Worm (Caenorhabditis elegans): ENCODE data around the gene ZC404.15.

ZC404.15 gene

DNA sequence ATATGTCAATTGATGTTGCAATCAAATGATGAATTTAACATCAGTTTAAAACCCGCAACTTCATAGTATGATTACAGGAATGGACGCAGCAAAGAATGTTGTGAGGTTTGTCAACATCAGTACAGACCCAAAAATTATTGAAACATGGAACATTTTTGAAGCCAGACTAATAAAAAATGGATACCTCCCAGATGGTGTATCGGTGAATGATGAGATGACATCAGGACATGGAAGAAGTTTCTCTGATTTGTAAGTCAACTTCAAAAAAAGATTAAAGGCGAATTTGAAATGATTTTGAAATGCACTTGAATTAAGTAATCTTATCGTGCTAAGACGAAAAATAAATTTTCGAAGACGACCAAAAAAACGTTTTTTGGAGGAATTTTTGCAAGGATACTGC, 33.6 kb downstream of the ZC404.15 start:
- TF ChIP-seq fkh-8 (tag; optimal IDR thresholded peaks at IDR 0.05) (no peak), efl-1 (optimal IDR thresholded peaks at IDR 0.05) (no peak), efl-1 (GFP tag; optimal IDR thresholded peaks at IDR 0.05 in 1 of 2) (peak in 1 of 2 experiments; percentile 77)

ce11 chrV:6817184-6817583, 36.9 kb downstream of the ZC404.15 start, which contains the start of gene dmsr-14:
dmsr-14 (minus strand) TSS chrV:6817284.
- TF ChIP-seq nhr-19 (GFP tag; conservative IDR thresholded peaks at IDR 0.05), result no peak
- peak; percentile 48 for TF ChIP-seq fkh-8 (tag; optimal IDR thresholded peaks at IDR 0.05)
- TF ChIP-seq hlh-4 (tag; optimal IDR thresholded peaks at IDR 0.05), result peak; percentile 7

- TF ChIP-seq pqm-1 (tag; optimal IDR thresholded peaks at IDR 0.05) (no peak), lir-3 (tag; optimal IDR thresholded peaks at IDR 0.05; ENCODE audit: poor library complexity) (no peak), nhr-71 (tag; optimal IDR thresholded peaks at IDR 0.05) (no peak), nhr-28 (tag; optimal IDR thresholded peaks at IDR 0.05) (no peak), pax-3 (tag; optimal IDR thresholded peaks at IDR 0.05) (no peak), C04F5.9 (tag; optimal IDR thresholded peaks at IDR 0.05) (no peak), ets-5 (GFP tag; IDR thresholded peaks at IDR 0.05) (no peak), isw-1 (GFP tag; IDR thresholded peaks at IDR 0.05) (no peak), unc-62 (GFP tag; optimal IDR thresholded peaks at IDR 0.05) (no peak), nhr-77 (tag; optimal IDR thresholded peaks at IDR 0.05) (no peak), pag-3 (tag; optimal IDR thresholded peaks at IDR 0.05; ENCODE audit: borderline replicate concordance, insufficient read depth) (no peak)
Observed at ce11 chrV:6819812-6820211, 39.5 kb downstream of the ZC404.15 start, which contains the start of gene dmsr-13. dmsr-13 (minus strand) TSS chrV:6819912.

DNA sequence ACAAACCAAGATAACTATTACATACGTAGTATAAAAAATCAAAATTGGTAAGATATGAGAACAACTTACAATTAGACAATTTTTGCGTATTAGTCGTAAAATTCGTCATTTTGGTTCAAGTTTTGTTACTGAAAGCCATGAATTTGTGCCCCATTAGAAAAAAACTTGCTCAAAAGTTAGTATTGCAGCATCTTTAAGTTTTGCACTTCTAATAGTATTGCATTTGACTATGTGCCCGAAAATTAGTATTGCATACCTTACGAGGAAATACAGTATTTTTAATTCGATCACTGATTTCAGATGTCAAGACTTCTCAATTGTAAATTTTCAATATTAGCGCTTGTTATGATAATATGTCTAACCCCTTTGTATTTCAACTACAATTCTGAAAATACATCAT, 41.2 kb downstream of the ZC404.15 start, which contains the start of gene T15B7.8:
TSS of gene T15B7.8 (plus strand) at position 301 of the 400 bp plus-strand sequence.
- TF ChIP-seq aha-1 (tag; optimal IDR thresholded peaks at IDR 0.05) (no peak), nhr-47 (tag; optimal IDR thresholded peaks at IDR 0.05) (no peak), efl-3 (GFP tag; optimal IDR thresholded peaks at IDR 0.05) (no peak), hlh-4 (tag; optimal IDR thresholded peaks at IDR 0.05) (no peak), fkh-4 (tag; optimal IDR thresholded peaks at IDR 0.05; ENCODE audit: borderline replicate concordance) (no peak), ztf-4 (tag; optimal IDR thresholded peaks at IDR 0.05) (no peak), nhr-90 (tag; optimal IDR thresholded peaks at IDR 0.05; ENCODE audit: poor library complexity) (no peak), unc-130 (tag; optimal IDR thresholded peaks at IDR 0.05) (no peak), isw-1 (GFP tag; IDR thresholded peaks at IDR 0.05) (no peak), blmp-1 (tag; optimal IDR thresholded peaks at IDR 0.05) (no peak), skn-1 (tag; optimal IDR thresholded peaks at IDR 0.05) (no peak), C04F5.9 (tag; optimal IDR thresholded peaks at IDR 0.05) (no peak), egl-27 (tag; optimal IDR thresholded peaks at IDR 0.05) (no peak), mab-9 (GFP tag; IDR thresholded peaks at IDR 0.05) (no peak), swsn-7 (tag; optimal IDR thresholded peaks at IDR 0.05) (no peak), tlp-1 (tag; optimal IDR thresholded peaks at IDR 0.05) (no peak), grh-1 (GFP tag; IDR thresholded peaks at IDR 0.05) (no peak), nhr-84 (tag; optimal IDR thresholded peaks at IDR 0.05) (no peak), snpc-4 (tag; optimal IDR thresholded peaks at IDR 0.05) (no peak)

DNA sequence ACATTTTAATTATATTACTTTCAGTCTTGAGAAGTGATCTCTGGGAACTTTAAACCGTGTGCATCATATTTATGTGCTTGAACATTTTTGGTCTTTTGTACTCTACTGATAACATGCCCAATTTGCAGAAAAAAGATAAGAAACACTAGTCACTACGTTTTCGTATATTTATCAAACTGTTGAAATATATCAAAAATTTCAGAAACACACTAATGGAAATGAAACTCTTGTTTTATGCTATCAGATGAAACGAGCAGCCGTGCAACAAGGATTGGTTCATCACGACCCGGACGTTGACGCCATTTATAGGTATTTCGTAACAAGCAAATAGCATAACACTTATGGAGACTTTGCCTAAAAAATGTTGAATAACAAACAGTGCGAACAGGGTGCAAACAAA, 43.2 kb downstream of the ZC404.15 start:
- TF ChIP-seq elt-2 (tag; optimal IDR thresholded peaks at IDR 0.05) (peak; percentile 89), nhr-20 (tag; optimal IDR thresholded peaks at IDR 0.05) (peak; percentile 6), unc-130 (tag; optimal IDR thresholded peaks at IDR 0.05) (no peak), ztf-11 (tag; optimal IDR thresholded peaks at IDR 0.05) (no peak), lin-35 (GFP tag; optimal IDR thresholded peaks at IDR 0.05) (peak in 1 of 2 experiments; percentile 10)
